Worm (Caenorhabditis elegans) whole organism, young adult: ENCODE results near the gene pqn-74.

Experiments
- B0019.2 ChIP-seq: fragments of 200-800 bp; sonication (Bioruptor generic); conservative IDR thresholded peaks from 2 replicates; pipeline ENCODE4 v1.3.6; 2022; ENCODE audit warnings: missing genetic modification reagents, missing genetic modification characterization, missing compliant biosample characterization
- B0336.3 ChIP-seq: fragments of 200-800 bp; sonication (Bioruptor generic); IDR thresholded peaks from 2 replicates; pipeline ENCODE4 v1.3.6; 2022; ENCODE audit warnings: missing genetic modification characterization, missing compliant biosample characterization
- F37B4.10 ChIP-seq: fragments of 200-800 bp; sonication (Bioruptor generic); IDR thresholded peaks from 2 replicates; pipeline ENCODE4 v1.3.6; 2022; ENCODE audit warnings: missing genetic modification characterization, missing compliant biosample characterization
- F55B11.4 ChIP-seq: sonication (generic microtip); optimal IDR thresholded peaks from 2 replicates; lab custom pipeline; 2016; ENCODE audit warnings: missing compliant biosample characterization, missing genetic modification characterization, borderline replicate concordance; ENCODE audit not compliant: insufficient read depth
- F57A8.1 ChIP-seq: fragments of 200-800 bp; sonication (Bioruptor generic); optimal IDR thresholded peaks from 2 replicates; lab custom pipeline; 2018; ENCODE audit warnings: mild to moderate bottlenecking, missing genetic modification characterization, moderate library complexity, missing compliant biosample characterization
- K11D2.4 ChIP-seq: fragments of 200-800 bp; sonication (Bioruptor generic); IDR thresholded peaks from 2 replicates; pipeline ENCODE4 v1.3.6; 2022; ENCODE audit warnings: missing genetic modification reagents, missing genetic modification characterization, missing compliant biosample characterization
- Y53G8AR.9 ChIP-seq: fragments of 200-800 bp; sonication (Bioruptor generic); conservative IDR thresholded peaks from 2 replicates; pipeline ENCODE4 v1.3.6; 2022; ENCODE audit warnings: missing genetic modification reagents, missing genetic modification characterization, missing compliant biosample characterization
- akir-1 ChIP-seq: fragments of 200-800 bp; sonication (Bioruptor generic); optimal IDR thresholded peaks from 2 replicates; lab custom pipeline; 2018; ENCODE audit warnings: mild to moderate bottlenecking, missing genetic modification characterization, moderate library complexity, missing compliant biosample characterization
- atf-7 ChIP-seq: sonication (generic microtip); optimal IDR thresholded peaks from 2 replicates; lab custom pipeline; 2017; ENCODE audit warnings: mild to moderate bottlenecking, missing genetic modification characterization, missing compliant biosample characterization
- attf-5 ChIP-seq: fragments of 200-800 bp; sonication (Bioruptor generic); optimal IDR thresholded peaks from 2 replicates; lab custom pipeline; 2018; ENCODE audit warnings: mild to moderate bottlenecking, missing genetic modification characterization, missing compliant biosample characterization
- attf-6 ChIP-seq: fragments of 200-800 bp; sonication (Bioruptor generic); IDR thresholded peaks from 2 replicates; pipeline ENCODE4 v1.3.6; 2022; ENCODE audit warnings: missing genetic modification reagents, missing genetic modification characterization, missing compliant biosample characterization
- cebp-1 ChIP-seq, 2 experiments: fragments of 200-800 bp in 1 of 2; sonication (Bioruptor generic) in 1 of 2; sonication (generic microtip) in 1 of 2; IDR thresholded peaks in 1 of 2; optimal IDR thresholded peaks in 1 of 2; 2 replicates each; pipeline versions ENCODE4 v1.3.6 to Lab custom; 2017 to 2022; ENCODE audit warnings: missing compliant biosample characterization in 2 of 2, missing genetic modification characterization in 2 of 2, mild to moderate bottlenecking in 1 of 2, missing genetic modification reagents in 1 of 2, moderate library complexity in 1 of 2
- cebp-2 ChIP-seq: fragments of 200-800 bp; sonication (Bioruptor generic); IDR thresholded peaks from 2 replicates; pipeline ENCODE4 v1.3.6; 2022; ENCODE audit warnings: missing genetic modification characterization, missing compliant biosample characterization
- ceh-100 ChIP-seq: fragments of 200-800 bp; sonication (Bioruptor generic); IDR thresholded peaks from 2 replicates; pipeline ENCODE4 v1.3.6; 2022; ENCODE audit warnings: missing genetic modification reagents, missing genetic modification characterization, missing compliant biosample characterization
- ceh-40 ChIP-seq: fragments of 200-800 bp; sonication (Bioruptor generic); IDR thresholded peaks from 2 replicates; pipeline ENCODE4 v1.3.6; 2022; ENCODE audit warnings: missing genetic modification characterization, missing compliant biosample characterization
- ceh-79 ChIP-seq: sonication (generic microtip); optimal IDR thresholded peaks from 2 replicates; lab custom pipeline; 2017; ENCODE audit warnings: mild to moderate bottlenecking, missing genetic modification characterization, missing compliant biosample characterization
- dox-1 ChIP-seq: fragments of 200-800 bp; sonication (Bioruptor generic); IDR thresholded peaks from 2 replicates; pipeline ENCODE4 v1.3.6; 2022; ENCODE audit warnings: missing genetic modification reagents, missing genetic modification characterization, missing compliant biosample characterization
- dpl-1 ChIP-seq: fragments of 150-350 bp; optimal IDR thresholded peaks from 2 replicates; lab custom pipeline; 2014; ENCODE audit warnings: missing biosample characterization, missing genetic modification reagents, missing genetic modification characterization
- efl-1 ChIP-seq: fragments of 150-350 bp; optimal IDR thresholded peaks from 2 replicates; lab custom pipeline; 2014; ENCODE audit warnings: missing biosample characterization, missing genetic modification reagents, missing genetic modification characterization
- ets-4 ChIP-seq: fragments of 200-800 bp; sonication (Bioruptor generic); optimal IDR thresholded peaks from 2 replicates; lab custom pipeline; 2018; ENCODE audit warnings: mild to moderate bottlenecking, missing genetic modification characterization, missing compliant biosample characterization
- hlh-12 ChIP-seq: sonication (generic microtip); optimal IDR thresholded peaks from 2 replicates; lab custom pipeline; 2016; ENCODE audit warnings: missing genetic modification characterization, missing compliant biosample characterization
- hlh-26 ChIP-seq: fragments of 200-800 bp; sonication (Bioruptor generic); conservative IDR thresholded peaks from 2 replicates; pipeline ENCODE4 v1.3.6; 2022; ENCODE audit warnings: missing genetic modification reagents, missing genetic modification characterization, missing compliant biosample characterization
- hmg-20 ChIP-seq: fragments of 200-800 bp; sonication (Bioruptor generic); IDR thresholded peaks from 2 replicates; pipeline ENCODE4 v1.3.6; 2022; ENCODE audit warnings: missing genetic modification reagents, missing genetic modification characterization, missing compliant biosample characterization
- hrde-1 ChIP-seq: sonication (generic microtip); optimal IDR thresholded peaks from 2 replicates; lab custom pipeline; 2016; ENCODE audit warnings: missing genetic modification characterization, mild to moderate bottlenecking, missing compliant biosample characterization, moderate library complexity, missing genotype, missing genetic modification reagents, borderline replicate concordance
- hsf-1 ChIP-seq: fragments of 200-800 bp; sonication (Bioruptor generic); IDR thresholded peaks from 2 replicates; pipeline ENCODE4 v1.3.6; 2022; ENCODE audit warnings: missing genetic modification reagents, missing genetic modification characterization, missing compliant biosample characterization
- let-526 ChIP-seq: fragments of 200-800 bp; sonication (Bioruptor generic); IDR thresholded peaks from 2 replicates; pipeline ENCODE4 v1.3.6; 2022; ENCODE audit warnings: missing genetic modification reagents, missing genetic modification characterization, missing compliant biosample characterization
- lin-40 ChIP-seq: sonication (generic microtip); optimal IDR thresholded peaks from 2 replicates; lab custom pipeline; 2016; ENCODE audit warnings: missing genetic modification characterization, mild to moderate bottlenecking, missing compliant biosample characterization, missing genotype, missing genetic modification reagents
- nfyb-1 ChIP-seq: fragments of 200-800 bp; sonication (Bioruptor generic); IDR thresholded peaks from 2 replicates; pipeline ENCODE4 v1.3.6; 2022; ENCODE audit warnings: missing genetic modification reagents, missing genetic modification characterization, missing compliant biosample characterization
- nhr-120 ChIP-seq: fragments of 200-800 bp; sonication (Bioruptor generic); IDR thresholded peaks from 2 replicates; pipeline ENCODE4 v1.3.6; 2022; ENCODE audit warnings: missing genetic modification characterization, missing compliant biosample characterization
- nhr-27 ChIP-seq: fragments of 200-800 bp; sonication (Bioruptor generic); optimal IDR thresholded peaks from 2 replicates; lab custom pipeline; 2018; ENCODE audit warnings: mild to moderate bottlenecking, missing genetic modification characterization, moderate library complexity, missing compliant biosample characterization
- nhr-80 ChIP-seq: sonication (generic microtip); optimal IDR thresholded peaks from 2 replicates; lab custom pipeline; 2016; ENCODE audit warnings: missing genetic modification characterization, missing compliant biosample characterization
- nhr-90 ChIP-seq: sonication (generic microtip); optimal IDR thresholded peaks from 2 replicates; lab custom pipeline; 2016; ENCODE audit warnings: missing genotype, mild to moderate bottlenecking, missing genetic modification characterization, missing compliant biosample characterization
- repo-1 ChIP-seq: sonication (generic microtip); optimal IDR thresholded peaks from 2 replicates; lab custom pipeline; 2017; ENCODE audit warnings: mild to moderate bottlenecking, missing genetic modification characterization, missing compliant biosample characterization
- snpc-4 ChIP-seq, 5 experiments: fragments of 150-350 bp in 1 of 5; sonication (generic microtip) in 4 of 5; optimal IDR thresholded peaks; 2 replicates each; lab custom pipeline; 2014 to 2018; ENCODE audit warnings: missing genetic modification characterization in 5 of 5, missing biosample characterization in 3 of 5, antibody characterized with exemption in 2 of 5, mild to moderate bottlenecking in 2 of 5, missing compliant biosample characterization in 2 of 5, missing genotype in 2 of 5, moderate library complexity in 2 of 5, missing genetic modification reagents in 1 of 5
- tbx-9 ChIP-seq: sonication (generic microtip); optimal IDR thresholded peaks from 2 replicates; lab custom pipeline; 2016; ENCODE audit warnings: borderline replicate concordance, missing genetic modification characterization, inconsistent platforms, missing compliant biosample characterization
- unc-130 ChIP-seq: sonication (generic microtip); optimal IDR thresholded peaks from 2 replicates; lab custom pipeline; 2016; ENCODE audit warnings: missing genetic modification reagents, missing genetic modification characterization, missing compliant biosample characterization
- ztf-25 ChIP-seq: fragments of 200-800 bp; sonication (Bioruptor generic); IDR thresholded peaks from 2 replicates; pipeline ENCODE4 v1.3.6; 2022; ENCODE audit warnings: missing genetic modification reagents, missing genetic modification characterization, missing compliant biosample characterization
- ztf-26 ChIP-seq: sonication (generic microtip); optimal IDR thresholded peaks from 2 replicates; lab custom pipeline; 2017; ENCODE audit warnings: missing genetic modification characterization, missing compliant biosample characterization
- ztf-6 ChIP-seq: fragments of 200-800 bp; sonication (Bioruptor generic); IDR thresholded peaks from 2 replicates; pipeline ENCODE4 v1.3.6; 2022; ENCODE audit warnings: missing genetic modification reagents, missing genetic modification characterization, missing compliant biosample characterization

Gene pqn-74

DNA sequence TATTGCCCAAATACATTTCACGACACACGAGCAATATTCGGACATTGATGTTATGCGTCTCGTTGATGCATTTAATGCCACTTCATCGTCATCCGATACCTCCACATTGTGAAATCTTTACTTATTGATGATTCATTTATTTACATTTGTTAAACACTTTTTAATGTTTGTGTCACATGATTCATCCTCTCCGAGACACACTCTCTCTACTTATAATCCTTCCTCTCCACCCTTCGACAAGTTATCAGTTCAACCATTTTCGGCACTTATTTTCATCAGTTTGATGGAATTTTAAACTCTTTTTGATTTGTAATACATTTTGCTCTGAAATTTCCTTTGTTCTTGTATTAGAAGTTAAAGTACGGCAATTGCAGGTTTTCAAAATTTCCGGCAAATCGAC is 14.9 kb upstream of the pqn-74 start:
- no peak for TF ChIP-seq nhr-27 (tag; lab: Kevin White, UChicago)
- no peak for TF ChIP-seq hrde-1
- TF ChIP-seq nhr-80 (tag; lab: Kevin White, UChicago), result peak; percentile 12
- TF ChIP-seq nhr-90 (tag; lab: Kevin White, UChicago), result no peak
- TF ChIP-seq ceh-79, result no peak

DNA sequence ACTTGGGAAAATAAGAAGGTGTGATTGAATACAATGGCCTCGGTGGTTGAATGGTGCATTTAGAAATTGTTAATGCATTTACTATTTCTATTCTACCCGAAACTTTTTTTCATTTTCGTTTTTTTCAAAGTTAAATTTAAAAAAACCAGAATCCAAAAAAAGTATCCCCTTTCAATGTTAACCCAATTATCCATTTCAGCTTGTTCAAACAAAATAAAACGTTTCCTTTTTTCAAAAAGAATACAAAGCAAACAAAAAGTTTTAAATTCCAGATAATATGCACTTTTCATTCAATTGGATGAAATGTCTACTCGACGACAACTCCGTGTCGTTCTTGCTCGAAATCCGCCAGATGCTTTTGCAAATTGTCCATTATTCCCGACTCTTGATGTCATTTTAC is 11.3 kb upstream of the pqn-74 start, which contains the start of gene W02A2.5:
Gene W02A2.5 (plus strand): TSS at position 301 of the 400 bp plus-strand sequence.
- TF ChIP-seq hsf-1 (no peak), efl-1 (GFP tag; lab: Kevin White, UChicago) (no peak), cebp-2 (GFP tag; lab: Robert Waterston, UW) (no peak), tbx-9 (tag; lab: Kevin White, UChicago) (no peak), akir-1 (GFP tag; lab: Kevin White, UChicago) (no peak), K11D2.4 (GFP tag; lab: Robert Waterston, UW) (no peak), repo-1 (tag; lab: Kevin White, UChicago) (no peak), B0019.2 (GFP tag; lab: Robert Waterston, UW) (no peak)

DNA sequence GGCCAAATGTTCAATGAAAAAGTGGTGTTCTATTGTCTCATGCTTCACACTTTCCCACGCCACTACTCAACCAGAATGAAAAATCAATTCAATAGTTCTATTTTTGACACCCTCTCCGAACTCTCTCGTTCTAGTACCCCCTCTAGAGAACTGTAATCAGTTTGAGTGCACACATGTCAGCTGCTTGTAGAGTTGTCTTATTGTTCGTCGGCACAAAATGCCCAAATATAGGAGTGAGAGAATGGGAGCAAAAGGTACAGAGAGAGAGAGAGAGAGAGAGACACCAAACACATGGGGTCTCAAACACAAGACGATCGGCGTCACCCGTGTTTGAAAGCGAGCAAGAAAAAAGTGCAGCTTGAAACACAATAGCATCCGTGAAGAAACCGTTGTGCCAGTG is 3.1 kb upstream of the pqn-74 start:
- TF ChIP-seq nhr-120 (GFP tag; lab: Robert Waterston, UW) (no peak), cebp-1 (GFP tag; IDR thresholded peaks at IDR 0.05; lab: Robert Waterston, UW) (no peak), cebp-1 (tag; optimal IDR thresholded peaks at IDR 0.05; lab: Kevin White, UChicago) (peak; percentile 60), F37B4.10 (no peak), nhr-80 (tag; lab: Kevin White, UChicago) (peak; percentile 92), B0019.2 (GFP tag; lab: Robert Waterston, UW) (no peak), ceh-100 (no peak), ceh-40 (GFP tag; lab: Robert Waterston, UW) (no peak), dox-1 (0 out of 2 replicates have a peak, but pooled peaks have one; percentile 41), akir-1 (GFP tag; lab: Kevin White, UChicago) (no peak), repo-1 (tag; lab: Kevin White, UChicago) (no peak), hlh-12 (tag; lab: Kevin White, UChicago) (no peak), atf-7 (tag; lab: Kevin White, UChicago) (peak; percentile 14), snpc-4 (GFP tag; optimal IDR thresholded peaks at IDR 0.05; lab: Kevin White, UChicago) (no peak), snpc-4 (tag; optimal IDR thresholded peaks at IDR 0.05; lab: Kevin White, UChicago) (peak in 1 of 4 experiments; percentile 2), ztf-25 (no peak), attf-5 (GFP tag; lab: Kevin White, UChicago) (peak; percentile 11), lin-40 (tag; lab: Kevin White, UChicago) (no peak), let-526 (GFP tag; lab: Robert Waterston, UW) (no peak), ets-4 (GFP tag; lab: Kevin White, UChicago) (no peak), unc-130 (GFP tag; lab: Kevin White, UChicago) (no peak), nhr-27 (tag; lab: Kevin White, UChicago) (no peak), dpl-1 (GFP tag; lab: Kevin White, UChicago) (no peak), hlh-26 (GFP tag; lab: Robert Waterston, UW) (no peak), B0336.3 (peak; percentile 43; the same call in 1 of the 2 replicates), hmg-20 (no peak), tbx-9 (tag; lab: Kevin White, UChicago) (no peak), ztf-6 (GFP tag; lab: Robert Waterston, UW) (no peak), F57A8.1 (GFP tag; lab: Kevin White, UChicago) (no peak), F55B11.4 (tag; lab: Kevin White, UChicago) (no peak), cebp-2 (GFP tag; lab: Robert Waterston, UW) (no peak), attf-6 (GFP tag; lab: Robert Waterston, UW) (no peak), Y53G8AR.9 (GFP tag; lab: Robert Waterston, UW) (no peak), ztf-26 (tag; lab: Kevin White, UChicago) (peak; percentile 18), nfyb-1 (0 out of 2 replicates have a peak, but pooled peaks have one; percentile 29)
